Fruit fly (Drosophila melanogaster) whole organism, adult: ENCODE data around the gene pie.

ENCODE experiments used
- CG11617 ChIP-seq: fragments of 200-800 bp; sonication (Bioruptor generic); optimal IDR thresholded peaks from 2 replicates; lab custom pipeline; 2017; ENCODE audit warnings: mild to moderate bottlenecking, missing biosample characterization, missing genetic modification reagents, missing genetic modification characterization
- CG14711 ChIP-seq: fragments of 200-800 bp; sonication (Bioruptor generic); optimal IDR thresholded peaks from 2 replicates; lab custom pipeline; 2018; ENCODE audit warnings: missing biosample characterization, mild to moderate bottlenecking, missing genetic modification characterization, moderate library complexity
- CG1620 ChIP-seq: fragments of 200-800 bp; sonication (Bioruptor generic); optimal IDR thresholded peaks from 2 replicates; lab custom pipeline; 2016; ENCODE audit warnings: missing biosample characterization, missing genetic modification characterization
- CG33017 ChIP-seq: fragments of 200-800 bp; sonication (Bioruptor generic); optimal IDR thresholded peaks from 2 replicates; lab custom pipeline; 2018; ENCODE audit warnings: missing biosample characterization, mild to moderate bottlenecking, missing genetic modification characterization, moderate library complexity
- CG5204 ChIP-seq: fragments of 200-800 bp; sonication (Bioruptor generic); optimal IDR thresholded peaks from 2 replicates; lab custom pipeline; 2016; ENCODE audit warnings: missing biosample characterization, missing genetic modification characterization
- CG7101 ChIP-seq: fragments of 200-800 bp; sonication (Bioruptor generic); optimal IDR thresholded peaks from 2 replicates; lab custom pipeline; 2018; ENCODE audit warnings: missing biosample characterization, mild to moderate bottlenecking, missing genetic modification characterization, moderate library complexity
- Crg-1 ChIP-seq: fragments of 200-800 bp; sonication (Bioruptor generic); optimal IDR thresholded peaks from 2 replicates; lab custom pipeline; 2016; ENCODE audit warnings: missing biosample characterization, missing genetic modification characterization
- Hr96 ChIP-seq: fragments of 200-800 bp; sonication (Bioruptor generic); optimal IDR thresholded peaks from 2 replicates; lab custom pipeline; 2016; ENCODE audit warnings: missing biosample characterization, missing genetic modification characterization
- cic ChIP-seq: fragments of 200-800 bp; sonication (Bioruptor generic); optimal IDR thresholded peaks from 2 replicates; lab custom pipeline; 2017; ENCODE audit warnings: missing biosample characterization, mild to moderate bottlenecking, missing genetic modification characterization, moderate library complexity
- kay ChIP-seq: fragments of 200-800 bp; sonication (Bioruptor generic); peaks from one replicate; lab custom pipeline; 2016; ENCODE audit warnings: missing biosample characterization, missing genetic modification characterization, borderline replicate concordance
- pad ChIP-seq: fragments of 200-800 bp; sonication (Bioruptor generic); optimal IDR thresholded peaks from 3 replicates; lab custom pipeline; 2017; ENCODE audit warnings: missing biosample characterization, missing genetic modification characterization, mild to moderate bottlenecking, moderate library complexity, missing genetic modification reagents

- no peak for TF ChIP-seq CG14711 (tag; lab: Kevin White, UChicago)
- no peak for TF ChIP-seq kay (GFP tag; lab: Kevin White, UChicago)
- no peak for TF ChIP-seq CG33017 (tag; lab: Kevin White, UChicago)
- no peak for TF ChIP-seq CG5204 (GFP tag; lab: Kevin White, UChicago)
- TF ChIP-seq CG1620 (GFP tag; lab: Kevin White, UChicago), result no peak
- TF ChIP-seq pad (GFP tag; lab: Kevin White, UChicago), result no peak
- no peak for TF ChIP-seq Hr96
- no peak for TF ChIP-seq cic (GFP tag; lab: Kevin White, UChicago)
- no peak for TF ChIP-seq CG7101 (tag; lab: Kevin White, UChicago)
- no peak for TF ChIP-seq Crg-1
- no peak for TF ChIP-seq CG11617
Observed at dm6 chr2L:10396488-10396824, 26.1 kb downstream of the pie start, which contains the start of gene Cnot4.
